Fruit fly (Drosophila melanogaster): ENCODE results near the gene CG14641.

CG14641 gene

dm6 chr3R:4197055-4197454 lies 35.1 kb downstream of the CG14641 start, which contains the start of gene beta-Man (continued):
- TF ChIP-seq CG17359 (tag; optimal IDR thresholded peaks at IDR 0.05) (no peak), CG4707 (GFP tag; optimal IDR thresholded peaks at IDR 0.05) (no peak), CG9215 (GFP tag; IDR thresholded peaks at IDR 0.05) (no peak), CG1647 (GFP tag; optimal IDR thresholded peaks at IDR 0.05) (no peak), Med (GFP tag) (peak; percentile 29), Meics (GFP tag; optimal IDR thresholded peaks at IDR 0.05) (peak; percentile 43), Optix (GFP tag; IDR thresholded peaks at IDR 0.05) (no peak), CG11085 (GFP tag; IDR thresholded peaks at IDR 0.05) (no peak), CG12659 (GFP tag; optimal IDR thresholded peaks at IDR 0.05) (peak; percentile 32), Ssrp (tag; optimal IDR thresholded peaks at IDR 0.05) (no peak), CG16813 (GFP tag; IDR thresholded peaks at IDR 0.05; ENCODE audit: partially characterized antibody) (peak; percentile 57; the same call in 2 of the 3 replicates), Usf (GFP tag; optimal IDR thresholded peaks at IDR 0.05) (no peak), fd96Cb (tag; optimal IDR thresholded peaks at IDR 0.05) (no peak), BtbVII (GFP tag; optimal IDR thresholded peaks at IDR 0.05) (no peak), CG7987 (GFP tag; optimal IDR thresholded peaks at IDR 0.05) (peak; percentile 1), Oaz (GFP tag; IDR thresholded peaks at IDR 0.05) (no peak), crp (GFP tag; optimal IDR thresholded peaks at IDR 0.05) (peak; percentile 53 to 92), chn (GFP tag; optimal IDR thresholded peaks at IDR 0.05) (no peak), pros (GFP tag; optimal IDR thresholded peaks at IDR 0.05) (no peak), al (GFP tag; IDR thresholded peaks at IDR 0.05) (no peak), CG9817 (tag; optimal IDR thresholded peaks at IDR 0.05) (no peak), CrebB (tag; optimal IDR thresholded peaks at IDR 0.05) (peak; percentile 12), ems (GFP tag; optimal IDR thresholded peaks at IDR 0.05) (no peak), CG7839 (tag; optimal IDR thresholded peaks at IDR 0.05) (no peak), tap (tag; optimal IDR thresholded peaks at IDR 0.05) (no peak), CG11398 (GFP tag; optimal IDR thresholded peaks at IDR 0.05) (no peak), HHEX (GFP tag; optimal IDR thresholded peaks at IDR 0.05) (no peak), Dll (GFP tag; IDR thresholded peaks at IDR 0.05; ENCODE audit: partially characterized antibody) (peak; percentile 49; the same call in 1 of the 4 replicates), Camta (GFP tag; optimal IDR thresholded peaks at IDR 0.05) (no peak), slou (GFP tag; optimal IDR thresholded peaks at IDR 0.05) (no peak), Taf1 (GFP tag; IDR thresholded peaks at IDR 0.05) (no peak), CG13775 (GFP tag; optimal IDR thresholded peaks at IDR 0.05) (no peak), Max (GFP tag; optimal IDR thresholded peaks at IDR 0.05) (no peak), crol (GFP tag; IDR thresholded peaks at IDR 0.05) (no peak), GATAe (GFP tag; conservative IDR thresholded peaks at IDR 0.05) (no peak), pho (GFP tag; optimal IDR thresholded peaks at IDR 0.05) (no peak), CG8089 (GFP tag; optimal IDR thresholded peaks at IDR 0.05) (no peak), Lhr (GFP tag; optimal IDR thresholded peaks at IDR 0.05) (peak; percentile 90), B-H1 (GFP tag; IDR thresholded peaks at IDR 0.05) (no peak), en (GFP tag; optimal IDR thresholded peaks at IDR 0.05) (no peak), CG13624 (GFP tag; optimal IDR thresholded peaks at IDR 0.05) (no peak), lilli (GFP tag; optimal IDR thresholded peaks at IDR 0.05) (no peak), CG6765 (GFP tag; optimal IDR thresholded peaks at IDR 0.05) (peak; percentile 19), CG7372 (GFP tag; IDR thresholded peaks at IDR 0.05) (no peak), btn (GFP tag; optimal IDR thresholded peaks at IDR 0.05) (no peak), CG2116 (GFP tag; optimal IDR thresholded peaks at IDR 0.05) (peak; percentile 12), row (GFP tag; IDR thresholded peaks at IDR 0.05) (peak; percentile 39; the same call in 1 of the 3 replicates), sr (GFP tag; IDR thresholded peaks at IDR 0.05) (no peak), Xbp1 (GFP tag; optimal IDR thresholded peaks at IDR 0.05) (no peak), CG7928 (GFP tag; optimal IDR thresholded peaks at IDR 0.05) (no peak), Nf-YC (tag; optimal IDR thresholded peaks at IDR 0.05) (no peak), CG6683 (GFP tag; optimal IDR thresholded peaks at IDR 0.05) (no peak)

Measured in whole organism, embryonic.